Fruit fly (Drosophila melanogaster): ENCODE results near the gene CG31097.

Gene CG31097

DNA sequence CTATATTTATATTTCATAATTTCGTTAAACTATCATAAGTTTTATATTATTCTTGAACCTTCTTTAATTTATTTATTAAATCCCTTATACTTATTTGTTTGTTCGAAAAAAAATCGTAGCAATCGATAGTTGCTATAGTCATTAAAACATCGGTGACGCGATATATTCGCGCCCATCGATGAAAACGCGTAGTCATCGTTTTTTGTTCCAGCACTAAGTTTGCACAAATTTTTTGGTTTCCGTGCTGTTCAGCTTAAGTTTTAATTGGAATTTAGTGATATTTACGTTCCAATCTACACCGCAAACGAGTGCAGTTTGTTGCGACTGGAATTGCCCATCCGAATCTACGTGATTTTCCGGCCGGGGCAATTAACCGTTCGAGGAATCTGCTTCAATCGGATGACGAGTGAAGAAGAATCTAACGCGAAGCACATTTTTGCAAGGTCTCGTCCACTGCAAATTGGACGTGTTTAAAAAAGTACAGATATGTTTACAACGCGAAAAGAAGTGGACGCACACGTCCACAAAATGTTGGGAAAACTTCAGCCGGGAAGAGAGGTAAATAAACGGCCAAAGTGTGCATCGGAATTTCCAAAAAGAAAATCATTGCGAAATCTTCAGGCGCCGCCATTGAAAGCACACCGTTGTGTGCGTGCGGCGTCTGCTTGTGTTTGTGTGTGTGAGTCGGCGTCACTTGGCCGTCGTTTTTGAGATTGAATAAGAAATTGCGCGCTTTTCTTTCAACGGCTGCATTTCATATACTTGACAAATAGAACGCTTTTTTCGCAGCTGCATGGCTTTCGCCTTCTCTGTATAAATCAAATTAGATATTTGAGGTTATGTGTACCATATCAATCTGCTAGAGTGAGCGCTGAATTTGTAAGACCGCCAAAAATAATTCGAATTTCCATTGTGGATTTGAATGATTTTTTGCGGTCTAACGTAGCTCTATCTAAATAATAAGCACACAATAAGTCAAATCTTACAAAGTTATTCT lies 48.1 kb downstream of the CG31097 start, which contains the start of gene Nup358:
Gene Nup358 (plus strand): TSS at position 204 of the 997 bp plus-strand sequence.
- TF ChIP-seq CG3726 (GFP tag; IDR thresholded peaks at IDR 0.05) = no peak
- TF ChIP-seq zf30C (GFP tag; optimal IDR thresholded peaks at IDR 0.05) = no peak
- TF ChIP-seq sisA (GFP tag; IDR thresholded peaks at IDR 0.05) = no peak
- TF ChIP-seq bab2 (GFP tag; optimal IDR thresholded peaks at IDR 0.05) = no peak
- TF ChIP-seq CG14860 (GFP tag; IDR thresholded peaks at IDR 0.05; ENCODE audit: partially characterized antibody) = peak; percentile 98
- TF ChIP-seq CG4424 (GFP tag; optimal IDR thresholded peaks at IDR 0.05) = no peak
- peak; percentile 62 for TF ChIP-seq stwl (tag; optimal IDR thresholded peaks at IDR 0.05)
- no peak for TF ChIP-seq HLH54F (GFP tag; optimal IDR thresholded peaks at IDR 0.05)
- peak; percentile 30 for TF ChIP-seq CG34376 (GFP tag; optimal IDR thresholded peaks at IDR 0.05)
- TF ChIP-seq pnt (GFP tag; optimal IDR thresholded peaks at IDR 0.05) = no peak
- TF ChIP-seq Nf-YC (tag; optimal IDR thresholded peaks at IDR 0.05) = peak; percentile 11
- no peak for TF ChIP-seq CG12299 (tag; optimal IDR thresholded peaks at IDR 0.05)
- TF ChIP-seq ewg (GFP tag; optimal IDR thresholded peaks at IDR 0.05) = no peak
- peak; percentile 55 for TF ChIP-seq CG14710 (tag; optimal IDR thresholded peaks at IDR 0.05)
- no peak for TF ChIP-seq CG1602 (GFP tag; optimal IDR thresholded peaks at IDR 0.05)
- no peak for TF ChIP-seq CG11398 (GFP tag; optimal IDR thresholded peaks at IDR 0.05)
- peak; percentile 9 for TF ChIP-seq Myb (GFP tag; optimal IDR thresholded peaks at IDR 0.05)
- TF ChIP-seq gfzf (GFP tag; optimal IDR thresholded peaks at IDR 0.05) = peak; percentile 25
- TF ChIP-seq btn (GFP tag; optimal IDR thresholded peaks at IDR 0.05) = no peak
- no peak for TF ChIP-seq fd96Cb (tag; optimal IDR thresholded peaks at IDR 0.05)
- TF ChIP-seq CG15514 (GFP tag; optimal IDR thresholded peaks at IDR 0.05) = peak; percentile 33
- no peak for TF ChIP-seq CG8478 (optimal IDR thresholded peaks at IDR 0.05)
- no peak for TF ChIP-seq CG18764 (GFP tag; optimal IDR thresholded peaks at IDR 0.05)
- no peak for TF ChIP-seq Spps (tag; optimal IDR thresholded peaks at IDR 0.05)
- TF ChIP-seq Bteb2 (GFP tag; optimal IDR thresholded peaks at IDR 0.05) = no peak
- no peak for TF ChIP-seq CG8944 (GFP tag; optimal IDR thresholded peaks at IDR 0.05)
- TF ChIP-seq B-H2 (GFP tag; optimal IDR thresholded peaks at IDR 0.05) = peak; percentile 55
- TF ChIP-seq nmo (GFP tag; optimal IDR thresholded peaks at IDR 0.05) = peak; percentile 55
- peak; percentile 64 for TF ChIP-seq CG9932 (GFP tag; IDR thresholded peaks at IDR 0.05)
- peak; percentile 53 for TF ChIP-seq CG3995 (GFP tag; optimal IDR thresholded peaks at IDR 0.05)
- no peak for TF ChIP-seq CG13775 (GFP tag; optimal IDR thresholded peaks at IDR 0.05)
- no peak for TF ChIP-seq Awh (GFP tag; IDR thresholded peaks at IDR 0.05)
- TF ChIP-seq Sox102F (GFP tag; optimal IDR thresholded peaks at IDR 0.05) = no peak
- peak; percentile 80 for TF ChIP-seq sqz (GFP tag; optimal IDR thresholded peaks at IDR 0.05)
- TF ChIP-seq CG11723 (GFP tag; optimal IDR thresholded peaks at IDR 0.05) = no peak
- TF ChIP-seq Opbp (GFP tag; IDR thresholded peaks at IDR 0.05; ENCODE audit: partially characterized antibody) = peak; percentile 99
- TF ChIP-seq ssp (GFP tag; IDR thresholded peaks at IDR 0.05) = no peak
- no peak for TF ChIP-seq zfh2 (GFP tag; optimal IDR thresholded peaks at IDR 0.05)
- no peak for TF ChIP-seq CG17361 (GFP tag; IDR thresholded peaks at IDR 0.05)
- TF ChIP-seq cad (GFP tag; optimal IDR thresholded peaks at IDR 0.05) = no peak
- TF ChIP-seq tx (GFP tag; optimal IDR thresholded peaks at IDR 0.05) = no peak
- TF ChIP-seq cwo (GFP tag; optimal IDR thresholded peaks at IDR 0.05) = no peak
- no peak for TF ChIP-seq CG6689 (GFP tag; IDR thresholded peaks at IDR 0.05)
- no peak; the same call in 2 of the 3 replicates for TF ChIP-seq jigr1 (GFP tag; IDR thresholded peaks at IDR 0.05)
- TF ChIP-seq ham (GFP tag; IDR thresholded peaks at IDR 0.05) = no peak
- no peak for TF ChIP-seq CG2678 (tag; optimal IDR thresholded peaks at IDR 0.05)
- TF ChIP-seq CHES-1-like (GFP tag; optimal IDR thresholded peaks at IDR 0.05) = no peak
- no peak for TF ChIP-seq Dfd (GFP tag; optimal IDR thresholded peaks at IDR 0.05)
- TF ChIP-seq ac (GFP tag; optimal IDR thresholded peaks at IDR 0.05) = no peak
- no peak for TF ChIP-seq CG7745 (tag; optimal IDR thresholded peaks at IDR 0.05)
